Worm (Caenorhabditis elegans): Measurements from ENCODE around the gene hlh-27.

DNA sequence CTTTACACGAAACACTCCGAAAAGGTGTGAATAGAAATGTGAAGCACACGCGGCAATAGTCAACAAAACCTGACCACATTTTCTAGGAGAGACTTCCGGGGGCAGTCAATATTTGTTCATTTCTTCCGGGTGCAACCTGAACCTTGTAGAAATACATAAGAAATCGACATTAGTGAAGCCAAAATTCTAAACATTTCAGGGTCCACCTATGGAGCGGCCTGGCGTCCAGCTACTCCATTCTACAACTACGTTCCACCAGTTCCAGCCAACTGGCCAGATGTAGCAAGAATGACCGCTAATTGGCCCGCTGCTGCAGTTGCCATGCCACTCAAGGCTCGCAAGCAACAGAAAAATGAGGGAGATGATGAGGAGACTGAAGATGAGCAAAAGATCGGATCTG is 39.2 kb upstream of the hlh-27 start:
- TF ChIP-seq ceh-82 (tag; optimal IDR thresholded peaks at IDR 0.05), result no peak
- TF ChIP-seq ama-1 (optimal IDR thresholded peaks at IDR 0.05), result no peak
- TF ChIP-seq lin-13 (GFP tag; optimal IDR thresholded peaks at IDR 0.05), result no peak
- no peak for TF ChIP-seq elt-3 (tag; optimal IDR thresholded peaks at IDR 0.05)
- TF ChIP-seq snpc-4 (tag; optimal IDR thresholded peaks at IDR 0.05), result no peak
- no peak for TF ChIP-seq fos-1 (tag; optimal IDR thresholded peaks at IDR 0.05)
- TF ChIP-seq nhr-129 (tag; optimal IDR thresholded peaks at IDR 0.05), result no peak
- TF ChIP-seq unc-62 (GFP tag; optimal IDR thresholded peaks at IDR 0.05), result no peak
- no peak for TF ChIP-seq nhr-237 (tag; optimal IDR thresholded peaks at IDR 0.05)
- no peak for TF ChIP-seq lsy-2 (tag; optimal IDR thresholded peaks at IDR 0.05)
- TF ChIP-seq skn-1 (tag; optimal IDR thresholded peaks at IDR 0.05), result no peak
- no peak for TF ChIP-seq nhr-12 (tag; optimal IDR thresholded peaks at IDR 0.05)
- no peak for TF ChIP-seq R02D3.7 (tag; optimal IDR thresholded peaks at IDR 0.05)

Measured in whole organism, L2 larva.